Worm (Caenorhabditis elegans) whole organism, young adult: ENCODE results near the gene kap-1.

Experiments used
- F10E7.11 ChIP-seq: sonication (generic microtip); optimal IDR thresholded peaks from 2 replicates; lab custom pipeline; 2017; ENCODE audit warnings: mild to moderate bottlenecking, missing genetic modification characterization, moderate library complexity, missing compliant biosample characterization
- K11D2.4 ChIP-seq: fragments of 200-800 bp; sonication (Bioruptor generic); IDR thresholded peaks from 2 replicates; pipeline ENCODE4 v1.3.6; 2022; ENCODE audit warnings: missing genetic modification reagents, missing genetic modification characterization, missing compliant biosample characterization
- ama-1 ChIP-seq, 3 experiments: fragments of 150-350 bp in 1 of 3; sonication (generic microtip) in 2 of 3; optimal IDR thresholded peaks; 2 replicates each; lab custom pipeline; 2014 to 2018; ENCODE audit warnings: missing biosample characterization in 2 of 3, missing genetic modification characterization in 2 of 3, missing genetic modification reagents in 2 of 3
- dpl-1 ChIP-seq: fragments of 150-350 bp; optimal IDR thresholded peaks from 2 replicates; lab custom pipeline; 2014; ENCODE audit warnings: missing biosample characterization, missing genetic modification reagents, missing genetic modification characterization
- ets-4 ChIP-seq: fragments of 200-800 bp; sonication (Bioruptor generic); optimal IDR thresholded peaks from 2 replicates; lab custom pipeline; 2018; ENCODE audit warnings: mild to moderate bottlenecking, missing genetic modification characterization, missing compliant biosample characterization
- madf-8 ChIP-seq: fragments of 200-800 bp; sonication (Bioruptor generic); conservative IDR thresholded peaks from 2 replicates; pipeline ENCODE4 v1.3.6; 2022; ENCODE audit warnings: missing genetic modification reagents, missing genetic modification characterization, missing compliant biosample characterization
- pha-4 ChIP-seq: fragments of 150-350 bp; sonication (generic microtip); optimal IDR thresholded peaks from 2 replicates; lab custom pipeline; 2014; ENCODE audit warnings: missing biosample characterization, missing genetic modification reagents, missing genetic modification characterization
- ztf-18 ChIP-seq: sonication (generic microtip); optimal IDR thresholded peaks from 2 replicates; lab custom pipeline; 2016; ENCODE audit warnings: missing genotype, mild to moderate bottlenecking, missing genetic modification characterization, missing compliant biosample characterization
- ztf-28 ChIP-seq: fragments of 200-800 bp; sonication (Bioruptor generic); IDR thresholded peaks from 2 replicates; pipeline ENCODE4 v1.3.6; 2022; ENCODE audit warnings: missing genetic modification reagents, missing genetic modification characterization, missing compliant biosample characterization

DNA sequence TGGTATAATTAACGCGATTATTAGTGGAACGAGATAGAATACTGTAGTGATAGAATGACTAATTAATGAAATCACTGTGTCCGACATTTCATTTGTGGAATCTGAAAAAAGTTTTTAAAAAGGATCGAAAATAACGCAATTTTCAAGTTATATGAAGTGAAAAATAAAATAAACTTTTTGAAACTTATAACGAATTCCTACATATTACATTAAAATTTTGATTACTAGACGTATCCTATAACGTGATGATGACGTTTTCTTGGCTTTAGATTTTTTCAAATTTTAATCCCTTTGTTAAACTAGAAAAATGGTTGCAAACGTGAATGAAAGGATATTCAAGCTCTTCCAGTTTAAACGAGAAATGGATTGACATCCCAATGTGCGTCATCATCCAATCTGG lies 48.2 kb upstream of the kap-1 start, which contains the start of gene algn-11:
- no peak for TF ChIP-seq madf-8 (GFP tag; lab: Robert Waterston, UW)
- no peak for TF ChIP-seq ama-1 (optimal IDR thresholded peaks at IDR 0.05; lab: Kevin White, UChicago)
- TF ChIP-seq ama-1 (GFP tag; optimal IDR thresholded peaks at IDR 0.05; lab: Kevin White, UChicago), result no peak
- no peak for TF ChIP-seq F10E7.11 (tag; lab: Kevin White, UChicago)
- no peak for TF ChIP-seq pha-4
- no peak for TF ChIP-seq dpl-1
- TF ChIP-seq ets-4, result no peak
- no peak for TF ChIP-seq ztf-18 (tag; lab: Kevin White, UChicago)
- no peak for TF ChIP-seq K11D2.4 (GFP tag; lab: Robert Waterston, UW)
- TF ChIP-seq ztf-28 (GFP tag; lab: Robert Waterston, UW), result no peak
